Worm (Caenorhabditis elegans) whole organism, L4/young adult: Measurements from ENCODE around the gene str-27.

ENCODE experiments used
- W03F9.2 ChIP-seq: fragments of 150-350 bp; optimal IDR thresholded peaks from 2 replicates; lab custom pipeline; 2014; ENCODE audit warnings: missing biosample characterization, missing genetic modification characterization
- dao-5 ChIP-seq: sonication (generic microtip); optimal IDR thresholded peaks from 2 replicates; lab custom pipeline; 2016; ENCODE audit warnings: missing genotype, missing genetic modification characterization, moderate library complexity, missing compliant biosample characterization
- him-1 ChIP-seq: sonication (generic microtip); optimal IDR thresholded peaks from 2 replicates; lab custom pipeline; 2016; ENCODE audit warnings: missing genotype, missing genetic modification reagents, missing genetic modification characterization, missing compliant biosample characterization

ce11 chrV:15711898-15712297, 23.7 kb downstream of the str-27 start, which contains the start of gene str-101:
- TF ChIP-seq him-1 (tag; lab: Kevin White, UChicago) (no peak), dao-5 (tag; lab: Kevin White, UChicago) (no peak), W03F9.2 (tag; lab: Kevin White, UChicago) (no peak)
